Worm (Caenorhabditis elegans) whole organism, mixed stage, embryonic: ENCODE results near the gene F38H4.4.
"Not testable (repeated sequence)": the region's sequence is repeated elsewhere in the genome, so short reads cannot be mapped to it uniquely, and the experiment has no call there.

Source experiments
- nhr-237 ChIP-seq: fragments of 150-350 bp; optimal IDR thresholded peaks from 2 replicates; lab custom pipeline; 2014; ENCODE audit warnings: missing biosample characterization, missing genetic modification characterization
- ztf-11 ChIP-seq: fragments of 150-350 bp; optimal IDR thresholded peaks from 2 replicates; lab custom pipeline; 2014; ENCODE audit warnings: missing biosample characterization, missing genetic modification characterization

DNA sequence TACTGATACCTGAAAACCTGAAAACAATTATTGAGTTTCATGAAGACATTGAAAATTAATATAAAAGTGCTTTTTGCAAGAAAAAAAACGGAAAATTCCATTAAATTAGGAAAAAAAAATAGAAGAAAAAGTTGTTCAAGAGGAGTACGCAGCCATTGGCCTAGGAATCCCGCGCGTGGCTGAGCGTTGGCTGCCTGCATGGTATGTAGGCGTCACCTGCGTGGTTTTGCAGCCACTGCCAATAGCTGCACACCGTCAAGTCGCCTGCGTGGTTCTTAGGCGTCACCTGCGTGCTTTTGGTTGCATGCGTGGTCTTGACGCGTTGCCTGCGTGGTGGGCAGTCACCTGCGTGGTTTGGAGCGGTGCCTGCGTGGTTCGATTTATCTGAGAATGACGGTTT is 20.1 kb upstream of the F38H4.4 start, which contains the start of gene M117.6:
- TF ChIP-seq nhr-237; ztf-11 (tag; lab: Kevin White, UChicago): not testable (repeated sequence)
